Fruit fly (Drosophila melanogaster) whole organism, embryonic: ENCODE measurements around the gene CG33502.

ENCODE experiments used
- Abd-B ChIP-seq: fragments of 200-800 bp; sonication (Bioruptor generic); optimal IDR thresholded peaks from 2 replicates; lab custom pipeline; 2018; ENCODE audit warnings: missing biosample characterization, mild to moderate bottlenecking, missing genetic modification characterization, moderate library complexity
- Antp ChIP-seq: fragments of 200-800 bp; sonication (Bioruptor generic); optimal IDR thresholded peaks from 3 replicates; lab custom pipeline; 2016; ENCODE audit warnings: missing biosample characterization, missing genetic modification characterization
- Asciz ChIP-seq: fragments of 200-800 bp; sonication (Bioruptor generic); optimal IDR thresholded peaks from 2 replicates; lab custom pipeline; 2017; ENCODE audit warnings: missing biosample characterization, mild to moderate bottlenecking, missing genetic modification characterization, missing genetic modification reagents
- CG1024 ChIP-seq: fragments of 200-800 bp; sonication (Bioruptor generic); IDR thresholded peaks from 2 replicates; pipeline ENCODE4 v1.3.6; 2022; ENCODE audit warnings: missing biosample characterization, missing genetic modification characterization
- CG10462 ChIP-seq: fragments of 200-800 bp; sonication (Bioruptor generic); optimal IDR thresholded peaks from 2 replicates; lab custom pipeline; 2016; ENCODE audit warnings: missing biosample characterization, missing genetic modification characterization
- CG11560 ChIP-seq: fragments of 200-800 bp; sonication (Bioruptor generic); IDR thresholded peaks from 3 replicates; pipeline ENCODE4 v1.3.6; 2022; ENCODE audit warnings: missing biosample characterization, missing genetic modification characterization
- CG11696 ChIP-seq: fragments of 200-800 bp; sonication (Bioruptor generic); IDR thresholded peaks from 2 replicates; pipeline ENCODE4 v1.3.6; 2022; ENCODE audit warnings: missing biosample characterization, missing genetic modification characterization
- CG12299 ChIP-seq: fragments of 200-800 bp; sonication (Bioruptor generic); optimal IDR thresholded peaks from 2 replicates; lab custom pipeline; 2018; ENCODE audit warnings: missing biosample characterization, mild to moderate bottlenecking, missing genetic modification characterization
- CG12769 ChIP-seq: fragments of 200-800 bp; sonication (Bioruptor generic); optimal IDR thresholded peaks from 2 replicates; lab custom pipeline; 2019; ENCODE audit warnings: missing biosample characterization, mild to moderate bottlenecking, missing genetic modification characterization, moderate library complexity
- CG14014 ChIP-seq: fragments of 200-800 bp; sonication (Bioruptor generic); IDR thresholded peaks from 2 replicates; pipeline ENCODE4 v1.3.6; 2022; ENCODE audit warnings: missing biosample characterization, missing genetic modification characterization
- CG15269 ChIP-seq: fragments of 200-800 bp; sonication (Bioruptor generic); optimal IDR thresholded peaks from 2 replicates; lab custom pipeline; 2018; ENCODE audit warnings: missing biosample characterization, mild to moderate bottlenecking, missing genetic modification characterization, moderate library complexity
- CG1647 ChIP-seq: fragments of 200-800 bp; sonication (Bioruptor generic); optimal IDR thresholded peaks from 3 replicates; lab custom pipeline; 2016; ENCODE audit warnings: missing biosample characterization, missing genetic modification characterization
- CG17186 ChIP-seq: fragments of 200-800 bp; sonication (Bioruptor generic); optimal IDR thresholded peaks from 3 replicates; lab custom pipeline; 2017; ENCODE audit warnings: missing biosample characterization, missing genetic modification reagents, missing genetic modification characterization
- CG17829 ChIP-seq: fragments of 200-800 bp; optimal IDR thresholded peaks from 2 replicates; lab custom pipeline; 2019; ENCODE audit warnings: missing biosample characterization, mild to moderate bottlenecking, missing genetic modification characterization, moderate library complexity
- CG1792 ChIP-seq: fragments of 200-800 bp; sonication (Bioruptor generic); optimal IDR thresholded peaks from 2 replicates; lab custom pipeline; 2016; ENCODE audit warnings: missing biosample characterization, missing genetic modification characterization
- CG2712 ChIP-seq: fragments of 200-800 bp; optimal IDR thresholded peaks from 3 replicates; lab custom pipeline; 2019; ENCODE audit warnings: missing biosample characterization, mild to moderate bottlenecking, missing genetic modification characterization, moderate library complexity
- CG3726 ChIP-seq: fragments of 200-800 bp; sonication (Bioruptor generic); IDR thresholded peaks from 3 replicates; pipeline ENCODE4, ENCODE4 v1.3.6; 2022; ENCODE audit warnings: missing biosample characterization, missing genetic modification characterization
- CG3847 ChIP-seq: fragments of 200-800 bp; sonication (Bioruptor generic); IDR thresholded peaks from 2 replicates; pipeline ENCODE4 v1.3.6; 2022; ENCODE audit warnings: missing biosample characterization, missing genetic modification characterization
- CG42726 ChIP-seq: fragments of 200-800 bp; sonication (Bioruptor generic); IDR thresholded peaks from 2 replicates; pipeline ENCODE4 v1.3.6; 2022; ENCODE audit warnings: missing biosample characterization, missing genetic modification characterization; ENCODE audit not compliant: partially characterized antibody
- CG4282 ChIP-seq: fragments of 200-800 bp; sonication (Bioruptor generic); optimal IDR thresholded peaks from 2 replicates; lab custom pipeline; 2016; ENCODE audit warnings: missing biosample characterization, missing genetic modification characterization
- CG5180 ChIP-seq: fragments of 200-800 bp; sonication (Bioruptor generic); optimal IDR thresholded peaks from 3 replicates; lab custom pipeline; 2017; ENCODE audit warnings: missing biosample characterization, missing genetic modification characterization, mild to moderate bottlenecking, moderate library complexity, missing genetic modification reagents
- CG5953 ChIP-seq: fragments of 200-800 bp; sonication (Bioruptor generic); IDR thresholded peaks from 2 replicates; pipeline ENCODE4 v1.3.6; 2022; ENCODE audit warnings: missing biosample characterization, missing genetic modification characterization
- CG7745 ChIP-seq: fragments of 200-800 bp; sonication (Bioruptor generic); optimal IDR thresholded peaks from 2 replicates; lab custom pipeline; 2018; ENCODE audit warnings: missing biosample characterization, mild to moderate bottlenecking, missing genetic modification characterization, moderate library complexity
- CG9609 ChIP-seq: fragments of 200-800 bp; sonication (Bioruptor generic); optimal IDR thresholded peaks from 3 replicates; lab custom pipeline; 2016; ENCODE audit warnings: missing biosample characterization, missing genetic modification characterization
- Chrac-16 ChIP-seq: fragments of 200-800 bp; sonication (Bioruptor generic); optimal IDR thresholded peaks from 3 replicates; lab custom pipeline; 2016; ENCODE audit warnings: missing biosample characterization, missing genetic modification characterization
- Dad ChIP-seq: fragments of 200-800 bp; sonication (Bioruptor generic); optimal IDR thresholded peaks from 3 replicates; lab custom pipeline; 2016; ENCODE audit warnings: missing biosample characterization, missing genetic modification characterization
- Dbx ChIP-seq: fragments of 200-800 bp; sonication (Bioruptor generic); IDR thresholded peaks from 3 replicates; pipeline ENCODE4 v1.3.6; 2022; ENCODE audit warnings: missing biosample characterization, missing genetic modification characterization
- Dip2 ChIP-seq: fragments of 200-800 bp; sonication (Bioruptor generic); IDR thresholded peaks from 2 replicates; pipeline ENCODE4 v1.3.6; 2022; ENCODE audit warnings: missing biosample characterization, missing genetic modification characterization
- E2f1 ChIP-seq: fragments of 200-800 bp; sonication (Bioruptor generic); IDR thresholded peaks from 2 replicates; pipeline ENCODE4 v1.3.6; 2022; ENCODE audit warnings: missing biosample characterization, missing genetic modification characterization
- Elba2 ChIP-seq: fragments of 200-800 bp; sonication (Bioruptor generic); optimal IDR thresholded peaks from 3 replicates; lab custom pipeline; 2016; ENCODE audit warnings: missing biosample characterization, missing genetic modification characterization
- Fer1 ChIP-seq: fragments of 200-800 bp; sonication (Bioruptor generic); optimal IDR thresholded peaks from 2 replicates; lab custom pipeline; 2017; ENCODE audit warnings: missing biosample characterization, mild to moderate bottlenecking, missing genetic modification characterization
- Fer3 ChIP-seq: fragments of 200-800 bp; sonication (Bioruptor generic); optimal IDR thresholded peaks from 2 replicates; lab custom pipeline; 2018; ENCODE audit warnings: missing biosample characterization, mild to moderate bottlenecking, missing genetic modification characterization, moderate library complexity
- Gsc ChIP-seq: fragments of 200-800 bp; sonication (Bioruptor generic); IDR thresholded peaks from 2 replicates; pipeline ENCODE4 v1.3.6; 2022; ENCODE audit warnings: missing biosample characterization, missing genetic modification characterization
- HHEX ChIP-seq: fragments of 200-800 bp; sonication (Bioruptor generic); optimal IDR thresholded peaks from 3 replicates; lab custom pipeline; 2017; ENCODE audit warnings: missing biosample characterization, mild to moderate bottlenecking, missing genetic modification characterization, missing genetic modification reagents
- Optix ChIP-seq: fragments of 200-800 bp; sonication (Bioruptor generic); IDR thresholded peaks from 3 replicates; pipeline ENCODE4 v1.3.6; 2022; ENCODE audit warnings: missing biosample characterization, missing genetic modification characterization
- TFAM ChIP-seq: fragments of 200-800 bp; sonication (Bioruptor generic); optimal IDR thresholded peaks from 2 replicates; lab custom pipeline; 2017; ENCODE audit warnings: missing biosample characterization, missing genetic modification characterization, inconsistent platforms
- Vsx1 ChIP-seq: fragments of 200-800 bp; sonication (Bioruptor generic); optimal IDR thresholded peaks from 2 replicates; lab custom pipeline; 2017; ENCODE audit warnings: missing biosample characterization, mild to moderate bottlenecking, missing genetic modification characterization, missing genetic modification reagents
- cato ChIP-seq: fragments of 200-800 bp; sonication (Bioruptor generic); optimal IDR thresholded peaks from 2 replicates; lab custom pipeline; 2016; ENCODE audit warnings: missing biosample characterization, missing genetic modification characterization, borderline replicate concordance
- eve ChIP-seq, 2 experiments: fragments of >200 bp; optimal IDR thresholded peaks; 2 replicates each; lab custom pipeline; 2017; ENCODE audit warnings: missing biosample characterization in 2 of 2, missing genetic modification characterization in 2 of 2
- grn ChIP-seq: fragments of 200-800 bp; sonication (Bioruptor generic); optimal IDR thresholded peaks from 3 replicates; lab custom pipeline; 2017; ENCODE audit warnings: missing biosample characterization, missing genetic modification characterization
- kay ChIP-seq: fragments of 200-800 bp; sonication (Bioruptor generic); optimal IDR thresholded peaks from 2 replicates; lab custom pipeline; 2016; ENCODE audit warnings: missing biosample characterization, missing genetic modification characterization
- kni ChIP-seq: fragments of 200-800 bp; sonication (Bioruptor generic); optimal IDR thresholded peaks from 3 replicates; lab custom pipeline; 2017; ENCODE audit warnings: mild to moderate bottlenecking, missing biosample characterization, missing genetic modification reagents, missing genetic modification characterization
- luna ChIP-seq: fragments of 200-800 bp; sonication (Bioruptor generic); optimal IDR thresholded peaks from 2 replicates; lab custom pipeline; 2016; ENCODE audit warnings: missing biosample characterization, missing genetic modification characterization
- maf-S ChIP-seq: fragments of 200-800 bp; sonication (Bioruptor generic); optimal IDR thresholded peaks from 2 replicates; lab custom pipeline; 2016; ENCODE audit warnings: missing biosample characterization, missing genetic modification characterization
- phol ChIP-seq: fragments of 200-800 bp; sonication (Bioruptor generic); optimal IDR thresholded peaks from 3 replicates; lab custom pipeline; 2018; ENCODE audit warnings: missing biosample characterization, mild to moderate bottlenecking, missing genetic modification characterization, moderate library complexity
- prd ChIP-seq, 3 experiments: fragments of >200 bp in 2 of 3; fragments of 200-800 bp in 1 of 3; sonication (Bioruptor generic) in 1 of 3; optimal IDR thresholded peaks in 2 of 3; IDR thresholded peaks in 1 of 3; 2 replicates in 2 of 3; 3 replicates in 1 of 3; pipeline versions ENCODE4 v1.3.6 to Lab custom; 2017 to 2022; ENCODE audit warnings: missing biosample characterization in 1 of 3, missing genetic modification characterization in 1 of 3
- pros ChIP-seq: fragments of 200-800 bp; sonication (Bioruptor generic); optimal IDR thresholded peaks from 3 replicates; lab custom pipeline; 2019; ENCODE audit warnings: missing biosample characterization, mild to moderate bottlenecking, missing genetic modification characterization, moderate library complexity
- ro ChIP-seq: fragments of 200-800 bp; sonication (Bioruptor generic); IDR thresholded peaks from 2 replicates; pipeline ENCODE4 v1.3.6; 2022; ENCODE audit warnings: missing biosample characterization, missing genetic modification characterization
- sd ChIP-seq: fragments of 200-800 bp; sonication (Bioruptor generic); optimal IDR thresholded peaks from 3 replicates; lab custom pipeline; 2018; ENCODE audit warnings: missing biosample characterization, mild to moderate bottlenecking, missing genetic modification characterization, moderate library complexity
- slp2 ChIP-seq: fragments of 200-800 bp; sonication (Bioruptor generic); optimal IDR thresholded peaks from 2 replicates; lab custom pipeline; 2016; ENCODE audit warnings: missing biosample characterization, missing genetic modification characterization
- ssp ChIP-seq: fragments of 200-800 bp; sonication (Bioruptor generic); IDR thresholded peaks from 2 replicates; pipeline ENCODE4 v1.3.6; 2022; ENCODE audit warnings: missing biosample characterization, missing genetic modification characterization

Gene CG33502

dm6 chrX:21593907-21594306 is 17.4 kb downstream of the CG33502 start (continued):
- peak; percentile 87 for TF ChIP-seq CG12769
- TF ChIP-seq ssp (GFP tag; lab: Robert Waterston, UW): peak; percentile 78
- TF ChIP-seq CG1024 (GFP tag; lab: Robert Waterston, UW): peak; percentile 59
- peak; percentile 72; the same call in 2 of the 3 replicates for TF ChIP-seq CG11560 (tag; lab: Robert Waterston, UW)
- TF ChIP-seq Antp (GFP tag; lab: Kevin White, UChicago): peak; percentile 91
- TF ChIP-seq CG1792 (GFP tag; lab: Kevin White, UChicago): peak; percentile 56
- peak; percentile 47 for TF ChIP-seq Elba2
- TF ChIP-seq CG2712 (tag; lab: Kevin White, UChicago): peak; percentile 95
- TF ChIP-seq CG3726: peak; percentile 83; the same call in 2 of the 3 replicates
- peak; percentile 78 for TF ChIP-seq CG1647 (GFP tag; lab: Kevin White, UChicago)
- TF ChIP-seq eve (GFP tag; optimal IDR thresholded peaks at IDR 0.05; lab: Kevin White, UChicago): peak; percentile 40 to 93
- TF ChIP-seq Asciz (GFP tag; lab: Kevin White, UChicago): peak; percentile 78
- no peak for TF ChIP-seq CG42726 (GFP tag; lab: Robert Waterston, UW)
- TF ChIP-seq CG9609 (GFP tag; lab: Kevin White, UChicago): peak; percentile 80
- no peak for TF ChIP-seq luna (GFP tag; lab: Kevin White, UChicago)
- TF ChIP-seq sd (tag; lab: Kevin White, UChicago): peak; percentile 28
- peak; percentile 64 for TF ChIP-seq CG3847 (GFP tag; lab: Robert Waterston, UW)
- peak; percentile 17 for TF ChIP-seq Vsx1 (GFP tag; lab: Kevin White, UChicago)
- no peak for TF ChIP-seq CG7745
- TF ChIP-seq CG17186 (GFP tag; lab: Kevin White, UChicago): peak; percentile 63
- TF ChIP-seq CG5180 (GFP tag; lab: Kevin White, UChicago): peak; percentile 57
- TF ChIP-seq Dip2 (GFP tag; lab: Robert Waterston, UW): no peak
- peak; percentile 93 for TF ChIP-seq CG17829 (tag; lab: Kevin White, UChicago)
- peak; percentile 80 for TF ChIP-seq CG15269 (tag; lab: Kevin White, UChicago)
- no peak; the same call in 1 of the 2 replicates for TF ChIP-seq ro (GFP tag; lab: Robert Waterston, UW)
- TF ChIP-seq Gsc (GFP tag; lab: Robert Waterston, UW): peak; percentile 76
- peak; percentile 53 for TF ChIP-seq Fer1 (GFP tag; lab: Kevin White, UChicago)
- TF ChIP-seq pros: no peak
- TF ChIP-seq TFAM (GFP tag; lab: Kevin White, UChicago): peak; percentile 59
- peak; percentile 81 for TF ChIP-seq slp2 (GFP tag; lab: Kevin White, UChicago)
- TF ChIP-seq CG12299 (tag; lab: Kevin White, UChicago): peak; percentile 54
- peak; percentile 63; the same call in 1 of the 2 replicates for TF ChIP-seq CG11696 (GFP tag; lab: Robert Waterston, UW)
- peak; percentile 79 for TF ChIP-seq Chrac-16 (GFP tag; lab: Kevin White, UChicago)
- no peak for TF ChIP-seq Dbx
- TF ChIP-seq CG14014 (GFP tag; lab: Robert Waterston, UW): peak; percentile 68
- peak; percentile 70 for TF ChIP-seq cato (GFP tag; lab: Kevin White, UChicago)
- TF ChIP-seq CG10462: peak; percentile 53
- TF ChIP-seq Abd-B (GFP tag; lab: Kevin White, UChicago): peak; percentile 82
- TF ChIP-seq kni: no peak
- peak; percentile 73 for TF ChIP-seq Fer3 (tag; lab: Kevin White, UChicago)
- peak; percentile 79 for TF ChIP-seq Optix (GFP tag; lab: Robert Waterston, UW)
- TF ChIP-seq grn (GFP tag; lab: Kevin White, UChicago): no peak
- peak; percentile 73 for TF ChIP-seq E2f1 (GFP tag; lab: Robert Waterston, UW)
- TF ChIP-seq prd (optimal IDR thresholded peaks at IDR 0.05; lab: Kevin White, UChicago): no peak
- peak; percentile 95 for TF ChIP-seq prd (GFP tag; IDR thresholded peaks at IDR 0.05; lab: Robert Waterston, UW)
- TF ChIP-seq phol (tag; lab: Kevin White, UChicago): peak; percentile 93
- TF ChIP-seq CG4282: no peak
- peak; percentile 53 for TF ChIP-seq kay (GFP tag; lab: Kevin White, UChicago)
- peak; percentile 50 for TF ChIP-seq Dad (GFP tag; lab: Kevin White, UChicago)
- no peak for TF ChIP-seq CG5953 (GFP tag; lab: Robert Waterston, UW)
- TF ChIP-seq HHEX (GFP tag; lab: Kevin White, UChicago): peak; percentile 80
- TF ChIP-seq maf-S (GFP tag; lab: Kevin White, UChicago): peak; percentile 64
